Fruit fly (Drosophila melanogaster): Measurements from ENCODE around the gene CG5199.
A peak's percentile ranks its signal among the peaks of the same experiment; 100 is the strongest.

The CG5199 gene

dm6 chr3L:20473021-20473799, 20.5 kb upstream of the CG5199 start, which contains the start of the genes CG32428 and CG5969 (continued):
- TF ChIP-seq Dfd (GFP tag; optimal IDR thresholded peaks at IDR 0.05), result no peak
- no peak for TF ChIP-seq jigr1 (GFP tag; IDR thresholded peaks at IDR 0.05)
- peak; percentile 28 for TF ChIP-seq CG1602 (GFP tag; optimal IDR thresholded peaks at IDR 0.05)
- no peak for TF ChIP-seq CG4730 (GFP tag; IDR thresholded peaks at IDR 0.05)
- peak; percentile 9 for TF ChIP-seq Dip3 (GFP tag; optimal IDR thresholded peaks at IDR 0.05)
- peak; percentile 39 for TF ChIP-seq Ets97D (GFP tag; optimal IDR thresholded peaks at IDR 0.05)
- no peak for TF ChIP-seq CG10979 (tag; optimal IDR thresholded peaks at IDR 0.05)
- no peak for TF ChIP-seq ara (GFP tag; IDR thresholded peaks at IDR 0.05)
- no peak for TF ChIP-seq CG10543 (GFP tag; optimal IDR thresholded peaks at IDR 0.05)
- peak; percentile 50 for TF ChIP-seq CG30403 (GFP tag; optimal IDR thresholded peaks at IDR 0.05)
- TF ChIP-seq dmrt11E (tag; optimal IDR thresholded peaks at IDR 0.05), result no peak
- no peak for TF ChIP-seq cg (GFP tag; optimal IDR thresholded peaks at IDR 0.05)
- no peak for TF ChIP-seq Trl (optimal IDR thresholded peaks at IDR 0.05)
- no peak for TF ChIP-seq Trl (GFP tag; optimal IDR thresholded peaks at IDR 0.05)
- 0 out of 3 replicates have a peak, but pooled peaks have one; percentile 21 for TF ChIP-seq croc (GFP tag; conservative IDR thresholded peaks at IDR 0.05)
- TF ChIP-seq tin (GFP tag; optimal IDR thresholded peaks at IDR 0.05), result no peak
- TF ChIP-seq abd-A (tag; optimal IDR thresholded peaks at IDR 0.05), result no peak
- TF ChIP-seq CG15479 (GFP tag; optimal IDR thresholded peaks at IDR 0.05), result peak; percentile 81
- peak; percentile 62 for TF ChIP-seq grau (tag; optimal IDR thresholded peaks at IDR 0.05)
- no peak for TF ChIP-seq usp (GFP tag; optimal IDR thresholded peaks at IDR 0.05)
- TF ChIP-seq CoRest (tag; optimal IDR thresholded peaks at IDR 0.05), result peak; percentile 79
- peak; percentile 71 for TF ChIP-seq H2.0 (GFP tag; IDR thresholded peaks at IDR 0.05)
- no peak for TF ChIP-seq org-1 (GFP tag; optimal IDR thresholded peaks at IDR 0.05)
- TF ChIP-seq sqz (GFP tag; optimal IDR thresholded peaks at IDR 0.05), result peak; percentile 15
- no peak for TF ChIP-seq schlank (tag; optimal IDR thresholded peaks at IDR 0.05)
- no peak for TF ChIP-seq CTCF (GFP tag; optimal IDR thresholded peaks at IDR 0.05)
- TF ChIP-seq Fer2 (tag; optimal IDR thresholded peaks at IDR 0.05), result peak; percentile 52
- TF ChIP-seq bsh (GFP tag; optimal IDR thresholded peaks at IDR 0.05), result peak in 1 of 2 experiments; percentile 35
- 0 out of 2 replicates have a peak, but pooled peaks have one; percentile 14 for TF ChIP-seq sens-2 (GFP tag; IDR thresholded peaks at IDR 0.05)
- TF ChIP-seq fu2 (GFP tag; optimal IDR thresholded peaks at IDR 0.05), result no peak
- peak; percentile 49 for TF ChIP-seq CG17385 (GFP tag; optimal IDR thresholded peaks at IDR 0.05)
- peak; percentile 13 for TF ChIP-seq CrebB (tag; optimal IDR thresholded peaks at IDR 0.05)
- TF ChIP-seq aop (GFP tag; IDR thresholded peaks at IDR 0.05), result no peak
- TF ChIP-seq Bgb (GFP tag; IDR thresholded peaks at IDR 0.05; ENCODE audit: partially characterized antibody), result no peak
- TF ChIP-seq hth (optimal IDR thresholded peaks at IDR 0.05), result no peak
- TF ChIP-seq pnt (GFP tag; optimal IDR thresholded peaks at IDR 0.05), result no peak
- TF ChIP-seq Camta (GFP tag; optimal IDR thresholded peaks at IDR 0.05), result no peak
- no peak for TF ChIP-seq gt (GFP tag; IDR thresholded peaks at IDR 0.05)
- TF ChIP-seq CG2889 (GFP tag; IDR thresholded peaks at IDR 0.05), result no peak; the same call in 2 of the 3 replicates
- no peak for TF ChIP-seq chif (GFP tag; optimal IDR thresholded peaks at IDR 0.05)
- peak; percentile 73 for TF ChIP-seq Nf-YC (tag; optimal IDR thresholded peaks at IDR 0.05)
- peak; percentile 45; the same call in 1 of the 2 replicates for TF ChIP-seq CG7372 (GFP tag; IDR thresholded peaks at IDR 0.05)
- TF ChIP-seq CG32532 (GFP tag; IDR thresholded peaks at IDR 0.05), result peak; percentile 84
- TF ChIP-seq Scr (GFP tag; IDR thresholded peaks at IDR 0.05; ENCODE audit: partially characterized antibody), result no peak
- no peak for TF ChIP-seq Spps (tag; optimal IDR thresholded peaks at IDR 0.05)
- no peak for TF ChIP-seq inv (GFP tag; IDR thresholded peaks at IDR 0.05; ENCODE audit: partially characterized antibody)
- TF ChIP-seq pros (GFP tag; optimal IDR thresholded peaks at IDR 0.05), result no peak
- TF ChIP-seq CG9609 (GFP tag; optimal IDR thresholded peaks at IDR 0.05), result no peak
- TF ChIP-seq toy (GFP tag; IDR thresholded peaks at IDR 0.05), result no peak
- TF ChIP-seq p53 (GFP tag; optimal IDR thresholded peaks at IDR 0.05), result no peak
- TF ChIP-seq sob (GFP tag; IDR thresholded peaks at IDR 0.05), result peak; percentile 65
